Worm (Caenorhabditis elegans): Measurements from ENCODE around the gene Y47D3A.1.

Y47D3A.1 gene

ce11 chrIII:11175642-11176217 is 34.1 kb upstream of the Y47D3A.1 start:
- TF ChIP-seq tbx-8 (GFP tag; optimal IDR thresholded peaks at IDR 0.05), result no peak

- TF ChIP-seq lsy-2 (tag; optimal IDR thresholded peaks at IDR 0.05) (no peak), elt-1 (tag; optimal IDR thresholded peaks at IDR 0.05; ENCODE audit: borderline replicate concordance, insufficient read depth) (no peak), unc-62 (GFP tag; optimal IDR thresholded peaks at IDR 0.05) (no peak), ceh-43 (GFP tag; optimal IDR thresholded peaks at IDR 0.05) (no peak), bed-3 (GFP tag; optimal IDR thresholded peaks at IDR 0.05) (no peak), sem-2 (GFP tag; optimal IDR thresholded peaks at IDR 0.05) (no peak), ces-1 (GFP tag; optimal IDR thresholded peaks at IDR 0.05) (no peak), ceh-39 (tag; optimal IDR thresholded peaks at IDR 0.05) (no peak), ceh-83 (GFP tag; optimal IDR thresholded peaks at IDR 0.05) (no peak), blmp-1 (tag; optimal IDR thresholded peaks at IDR 0.05) (no peak), tbx-8 (GFP tag; optimal IDR thresholded peaks at IDR 0.05) (no peak), zip-8 (tag; optimal IDR thresholded peaks at IDR 0.05) (no peak), nhr-2 (tag; optimal IDR thresholded peaks at IDR 0.05) (no peak), drap-1 (GFP tag; optimal IDR thresholded peaks at IDR 0.05) (no peak), flh-1 (GFP tag; optimal IDR thresholded peaks at IDR 0.05) (no peak), sptf-1 (tag; optimal IDR thresholded peaks at IDR 0.05) (no peak), lin-13 (tag; optimal IDR thresholded peaks at IDR 0.05) (no peak), pha-4 (tag; optimal IDR thresholded peaks at IDR 0.05) (no peak), snpc-4 (tag; optimal IDR thresholded peaks at IDR 0.05) (no peak), nhr-76 (tag; optimal IDR thresholded peaks at IDR 0.05) (no peak)
Measured at ce11 chrIII:11172232-11172713, 30.6 kb upstream of the Y47D3A.1 start.

ce11 chrIII:11170509-11170908 is 28.9 kb upstream of the Y47D3A.1 start:
- no peak for TF ChIP-seq nhr-237 (tag; optimal IDR thresholded peaks at IDR 0.05)

ce11 chrIII:11169680-11170079 is 28.0 kb upstream of the Y47D3A.1 start:
- no peak for TF ChIP-seq ceh-83 (GFP tag; optimal IDR thresholded peaks at IDR 0.05)
- no peak for TF ChIP-seq mls-2 (tag; optimal IDR thresholded peaks at IDR 0.05)
- no peak for TF ChIP-seq unc-120 (tag; optimal IDR thresholded peaks at IDR 0.05; ENCODE audit: poor library complexity, severe bottlenecking)
- TF ChIP-seq ceh-39 (tag; optimal IDR thresholded peaks at IDR 0.05), result no peak
- no peak for TF ChIP-seq nhr-2 (tag; optimal IDR thresholded peaks at IDR 0.05)
- TF ChIP-seq flh-1 (GFP tag; optimal IDR thresholded peaks at IDR 0.05), result no peak
- TF ChIP-seq unc-39 (tag; optimal IDR thresholded peaks at IDR 0.05), result no peak
- TF ChIP-seq ham-2 (GFP tag; optimal IDR thresholded peaks at IDR 0.05), result no peak
- TF ChIP-seq mep-1 (tag; optimal IDR thresholded peaks at IDR 0.05), result no peak
- TF ChIP-seq unc-62 (GFP tag; optimal IDR thresholded peaks at IDR 0.05), result no peak
- TF ChIP-seq M03D4.4 (tag; optimal IDR thresholded peaks at IDR 0.05), result no peak

- TF ChIP-seq nhr-12 (tag; optimal IDR thresholded peaks at IDR 0.05) (no peak), lsy-2 (tag; optimal IDR thresholded peaks at IDR 0.05) (no peak), flh-1 (GFP tag; optimal IDR thresholded peaks at IDR 0.05) (no peak), ztf-11 (tag; optimal IDR thresholded peaks at IDR 0.05) (no peak), bed-3 (GFP tag; optimal IDR thresholded peaks at IDR 0.05) (no peak), ham-2 (GFP tag; optimal IDR thresholded peaks at IDR 0.05) (no peak), pha-4 (tag; optimal IDR thresholded peaks at IDR 0.05) (no peak), ceh-39 (tag; optimal IDR thresholded peaks at IDR 0.05) (no peak), M03D4.4 (tag; optimal IDR thresholded peaks at IDR 0.05) (no peak), elt-1 (tag; optimal IDR thresholded peaks at IDR 0.05; ENCODE audit: borderline replicate concordance, insufficient read depth) (no peak), blmp-1 (tag; optimal IDR thresholded peaks at IDR 0.05) (no peak), tbx-8 (GFP tag; optimal IDR thresholded peaks at IDR 0.05) (no peak), elt-3 (tag; optimal IDR thresholded peaks at IDR 0.05) (no peak), unc-120 (tag; optimal IDR thresholded peaks at IDR 0.05; ENCODE audit: poor library complexity, severe bottlenecking) (no peak), nhr-76 (tag; optimal IDR thresholded peaks at IDR 0.05) (no peak), zip-8 (tag; optimal IDR thresholded peaks at IDR 0.05) (no peak), snpc-4 (tag; optimal IDR thresholded peaks at IDR 0.05) (no peak)
Measured at ce11 chrIII:11157916-11158315, 16.3 kb upstream of the Y47D3A.1 start.
